Fruit fly (Drosophila melanogaster) whole organism, adult: ENCODE data around the gene CG4338.

ENCODE experiments used
- CG11617 ChIP-seq: fragments of 200-800 bp; sonication (Bioruptor generic); optimal IDR thresholded peaks from 2 replicates; lab custom pipeline; 2017; ENCODE audit warnings: mild to moderate bottlenecking, missing biosample characterization, missing genetic modification reagents, missing genetic modification characterization
- CG12768 ChIP-seq: fragments of 200-800 bp; sonication (Bioruptor generic); optimal IDR thresholded peaks from 2 replicates; lab custom pipeline; 2017; ENCODE audit warnings: missing biosample characterization, missing genetic modification characterization, mild to moderate bottlenecking, moderate library complexity, missing genetic modification reagents
- CG14711 ChIP-seq: fragments of 200-800 bp; sonication (Bioruptor generic); optimal IDR thresholded peaks from 2 replicates; lab custom pipeline; 2018; ENCODE audit warnings: missing biosample characterization, mild to moderate bottlenecking, missing genetic modification characterization, moderate library complexity
- CG1620 ChIP-seq: fragments of 200-800 bp; sonication (Bioruptor generic); optimal IDR thresholded peaks from 2 replicates; lab custom pipeline; 2016; ENCODE audit warnings: missing biosample characterization, missing genetic modification characterization
- CG33017 ChIP-seq: fragments of 200-800 bp; sonication (Bioruptor generic); optimal IDR thresholded peaks from 2 replicates; lab custom pipeline; 2018; ENCODE audit warnings: missing biosample characterization, mild to moderate bottlenecking, missing genetic modification characterization, moderate library complexity
- CG5204 ChIP-seq: fragments of 200-800 bp; sonication (Bioruptor generic); optimal IDR thresholded peaks from 2 replicates; lab custom pipeline; 2016; ENCODE audit warnings: missing biosample characterization, missing genetic modification characterization
- CG7045 ChIP-seq: fragments of 200-800 bp; sonication (Bioruptor generic); optimal IDR thresholded peaks from 2 replicates; lab custom pipeline; 2017; ENCODE audit warnings: missing biosample characterization, mild to moderate bottlenecking, missing genetic modification characterization
- CG7101 ChIP-seq: fragments of 200-800 bp; sonication (Bioruptor generic); optimal IDR thresholded peaks from 2 replicates; lab custom pipeline; 2018; ENCODE audit warnings: missing biosample characterization, mild to moderate bottlenecking, missing genetic modification characterization, moderate library complexity
- Clk ChIP-seq: fragments of 200-800 bp; sonication (Bioruptor generic); optimal IDR thresholded peaks from 2 replicates; lab custom pipeline; 2017; ENCODE audit warnings: missing biosample characterization, missing genetic modification characterization
- Crg-1 ChIP-seq: fragments of 200-800 bp; sonication (Bioruptor generic); optimal IDR thresholded peaks from 2 replicates; lab custom pipeline; 2016; ENCODE audit warnings: missing biosample characterization, missing genetic modification characterization
- Hr96 ChIP-seq: fragments of 200-800 bp; sonication (Bioruptor generic); optimal IDR thresholded peaks from 2 replicates; lab custom pipeline; 2016; ENCODE audit warnings: missing biosample characterization, missing genetic modification characterization
- Mnt ChIP-seq: fragments of 200-800 bp; sonication (Bioruptor generic); optimal IDR thresholded peaks from 2 replicates; lab custom pipeline; 2016; ENCODE audit warnings: missing biosample characterization, mild to moderate bottlenecking, missing genetic modification characterization
- bab1 ChIP-seq: fragments of 200-800 bp; sonication (Bioruptor generic); optimal IDR thresholded peaks from 3 replicates; lab custom pipeline; 2019; ENCODE audit warnings: missing biosample characterization, mild to moderate bottlenecking, missing genetic modification characterization, moderate library complexity
- cic ChIP-seq: fragments of 200-800 bp; sonication (Bioruptor generic); optimal IDR thresholded peaks from 2 replicates; lab custom pipeline; 2017; ENCODE audit warnings: missing biosample characterization, mild to moderate bottlenecking, missing genetic modification characterization, moderate library complexity
- cnc ChIP-seq, 2 experiments: fragments of >200 bp; optimal IDR thresholded peaks; 2 replicates each; lab custom pipeline; 2017
- kay ChIP-seq: fragments of 200-800 bp; sonication (Bioruptor generic); peaks from one replicate; lab custom pipeline; 2016; ENCODE audit warnings: missing biosample characterization, missing genetic modification characterization, borderline replicate concordance
- ovo ChIP-seq: fragments of 200-800 bp; sonication (Bioruptor generic); optimal IDR thresholded peaks from 2 replicates; lab custom pipeline; 2016; ENCODE audit warnings: missing biosample characterization, missing genetic modification characterization
- pad ChIP-seq: fragments of 200-800 bp; sonication (Bioruptor generic); optimal IDR thresholded peaks from 3 replicates; lab custom pipeline; 2017; ENCODE audit warnings: missing biosample characterization, missing genetic modification characterization, mild to moderate bottlenecking, moderate library complexity, missing genetic modification reagents
- tj ChIP-seq: fragments of 200-800 bp; sonication (Bioruptor generic); optimal IDR thresholded peaks from 3 replicates; lab custom pipeline; 2017; ENCODE audit warnings: missing biosample characterization, mild to moderate bottlenecking, missing genetic modification characterization, moderate library complexity
- toe ChIP-seq: fragments of 200-800 bp; sonication (Bioruptor generic); optimal IDR thresholded peaks from 2 replicates; lab custom pipeline; 2016; ENCODE audit warnings: missing biosample characterization, missing genetic modification characterization

The CG4338 gene

dm6 chr3R:15280619-15281334 is 5.5 kb downstream of the CG4338 start:
- TF ChIP-seq CG11617 (peak; percentile 38), cnc (optimal IDR thresholded peaks at IDR 0.05; lab: Kevin White, UChicago) (no peak), toe (no peak), CG33017 (no peak), pad (GFP tag; lab: Kevin White, UChicago) (peak; percentile 21), CG12768 (GFP tag; lab: Kevin White, UChicago) (no peak), CG1620 (GFP tag; lab: Kevin White, UChicago) (no peak), Crg-1 (GFP tag; lab: Kevin White, UChicago) (no peak), Clk (no peak), CG14711 (tag; lab: Kevin White, UChicago) (peak; percentile 16), kay (GFP tag; lab: Kevin White, UChicago) (no peak), bab1 (GFP tag; lab: Kevin White, UChicago) (peak; percentile 34), cic (GFP tag; lab: Kevin White, UChicago) (no peak), CG5204 (GFP tag; lab: Kevin White, UChicago) (no peak), tj (GFP tag; lab: Kevin White, UChicago) (peak; percentile 9), CG7045 (GFP tag; lab: Kevin White, UChicago) (no peak), Mnt (GFP tag; lab: Kevin White, UChicago) (no peak), CG7101 (tag; lab: Kevin White, UChicago) (peak; percentile 8), Hr96 (GFP tag; lab: Kevin White, UChicago) (no peak), ovo (no peak)

DNA sequence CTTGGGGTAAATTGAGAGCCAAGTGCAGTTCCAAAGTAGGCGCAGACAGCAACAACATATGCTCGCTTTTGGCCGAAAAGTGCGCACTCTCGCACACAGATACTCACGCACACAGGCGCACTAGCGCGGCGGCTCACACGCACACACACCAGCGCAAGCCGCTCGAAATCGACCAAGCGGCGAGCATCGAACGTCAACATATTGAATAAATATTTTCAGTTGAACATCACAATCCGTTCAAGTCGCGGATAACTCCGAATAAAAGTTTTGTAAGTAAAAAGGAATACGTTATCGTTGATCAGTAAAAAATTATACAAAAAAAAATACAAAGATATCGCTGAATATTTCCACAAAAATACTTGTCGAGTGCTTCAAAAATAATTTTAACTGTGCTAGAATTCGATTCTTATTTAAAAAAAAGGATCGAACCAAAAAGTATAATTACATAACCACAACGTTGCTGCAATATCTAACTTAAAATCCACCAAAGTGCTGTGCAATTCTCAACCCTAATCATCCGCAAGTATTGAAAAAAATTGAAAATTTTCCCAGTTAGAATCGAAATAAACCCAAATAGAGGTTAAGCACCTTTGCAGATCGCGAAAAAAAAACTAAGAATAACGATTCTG is 6.1 kb downstream of the CG4338 start:
- no peak for TF ChIP-seq CG33017
- TF ChIP-seq toe: no peak
- no peak for TF ChIP-seq bab1 (GFP tag; lab: Kevin White, UChicago)
- TF ChIP-seq tj (GFP tag; lab: Kevin White, UChicago): no peak
- no peak for TF ChIP-seq CG5204 (GFP tag; lab: Kevin White, UChicago)
- no peak for TF ChIP-seq Clk
- no peak for TF ChIP-seq Crg-1 (GFP tag; lab: Kevin White, UChicago)
- no peak for TF ChIP-seq pad (GFP tag; lab: Kevin White, UChicago)

dm6 chr3R:15282326-15282725 is 7.0 kb downstream of the CG4338 start:
- peak; percentile 11 for TF ChIP-seq kay (GFP tag; lab: Kevin White, UChicago)
- TF ChIP-seq tj (GFP tag; lab: Kevin White, UChicago): no peak

DNA sequence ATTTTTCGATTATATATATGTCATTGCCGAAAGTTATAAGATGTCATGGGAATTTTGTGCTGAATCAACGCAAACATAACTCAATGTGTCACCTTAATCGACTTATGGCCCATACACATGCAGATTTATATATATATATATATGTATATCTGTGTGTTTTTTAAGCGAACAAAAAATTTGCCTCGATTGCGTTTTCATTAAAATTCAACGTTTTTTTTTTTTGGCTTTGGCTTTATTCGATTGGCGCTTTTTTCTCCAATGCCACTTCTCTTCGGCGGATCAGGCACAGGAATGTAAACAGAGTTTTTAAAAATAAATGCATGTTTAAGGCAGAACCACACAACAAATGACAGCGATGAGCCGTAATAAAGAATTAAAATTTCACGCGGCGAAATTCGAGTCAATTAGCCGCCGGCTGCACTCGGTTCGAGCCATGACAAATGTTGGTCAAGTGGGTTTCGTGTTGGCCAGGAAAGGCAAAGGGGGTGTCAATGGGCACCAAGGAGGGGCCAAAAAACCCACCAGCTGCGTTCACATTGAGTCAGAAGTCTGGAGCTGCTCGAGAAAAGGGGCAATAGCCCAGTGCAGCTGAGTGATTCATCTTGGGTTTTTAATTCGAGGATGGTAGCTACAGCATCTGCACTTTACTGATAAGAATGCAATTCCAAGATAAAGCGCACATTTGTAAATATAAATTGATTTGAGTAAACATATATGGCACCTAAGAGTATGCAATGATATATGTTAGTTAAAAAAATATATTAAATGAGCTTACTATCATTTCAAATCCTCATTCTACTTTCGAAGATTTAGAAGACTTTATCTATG is 7.9 kb downstream of the CG4338 start:
- TF ChIP-seq kay (GFP tag; lab: Kevin White, UChicago): peak; percentile 44
- TF ChIP-seq Hr96 (GFP tag; lab: Kevin White, UChicago): no peak
- TF ChIP-seq tj (GFP tag; lab: Kevin White, UChicago): peak; percentile 96

- peak; percentile 44 for TF ChIP-seq kay (GFP tag; lab: Kevin White, UChicago)
- no peak for TF ChIP-seq CG12768 (GFP tag; lab: Kevin White, UChicago)
Observed at dm6 chr3R:15286024-15286692, 10.8 kb downstream of the CG4338 start.

- TF ChIP-seq pad (GFP tag; lab: Kevin White, UChicago) (peak; percentile 93), Mnt (GFP tag; lab: Kevin White, UChicago) (peak; percentile 32), CG14711 (tag; lab: Kevin White, UChicago) (no peak), kay (GFP tag; lab: Kevin White, UChicago) (peak; percentile 11)
Observed at dm6 chr3R:15286693-15287041, 11.3 kb downstream of the CG4338 start.

- TF ChIP-seq CG11617 (no peak), CG7101 (tag; lab: Kevin White, UChicago) (no peak), toe (no peak), cic (GFP tag; lab: Kevin White, UChicago) (no peak), CG7045 (GFP tag; lab: Kevin White, UChicago) (no peak), Crg-1 (GFP tag; lab: Kevin White, UChicago) (peak; percentile 33), bab1 (GFP tag; lab: Kevin White, UChicago) (no peak), cnc (optimal IDR thresholded peaks at IDR 0.05; lab: Kevin White, UChicago) (peak in 1 of 2 experiments; percentile 32), kay (GFP tag; lab: Kevin White, UChicago) (no peak), CG14711 (tag; lab: Kevin White, UChicago) (peak; percentile 5), CG5204 (GFP tag; lab: Kevin White, UChicago) (no peak), Clk (no peak), Hr96 (GFP tag; lab: Kevin White, UChicago) (no peak), CG33017 (no peak), pad (GFP tag; lab: Kevin White, UChicago) (peak; percentile 44), CG12768 (GFP tag; lab: Kevin White, UChicago) (no peak), ovo (peak; percentile 63), tj (GFP tag; lab: Kevin White, UChicago) (peak; percentile 100), Mnt (GFP tag; lab: Kevin White, UChicago) (peak; percentile 78), CG1620 (GFP tag; lab: Kevin White, UChicago) (peak; percentile 30)
Observed at dm6 chr3R:15287763-15288162, 12.4 kb downstream of the CG4338 start.
